Worm (Caenorhabditis elegans) whole organism, young adult: Measurements from ENCODE around the gene C49H3.6.

Source experiments
- C06A6.2 ChIP-seq: fragments of 200-800 bp; sonication (Bioruptor generic); conservative IDR thresholded peaks from 2 replicates; pipeline ENCODE4 v1.3.6; 2022; ENCODE audit warnings: missing genetic modification characterization, missing compliant biosample characterization
- F49E8.2 ChIP-seq: sonication (generic microtip); optimal IDR thresholded peaks from 3 replicates; lab custom pipeline; 2017; ENCODE audit warnings: missing genetic modification characterization, mild to moderate bottlenecking, missing compliant biosample characterization, antibody characterized with exemption, moderate library complexity; ENCODE audit not compliant: insufficient read depth
- F52B5.7 ChIP-seq: sonication (generic microtip); optimal IDR thresholded peaks from 2 replicates; lab custom pipeline; 2016; ENCODE audit warnings: mild to moderate bottlenecking, missing genetic modification characterization, missing compliant biosample characterization
- F55B11.4 ChIP-seq: sonication (generic microtip); optimal IDR thresholded peaks from 2 replicates; lab custom pipeline; 2016; ENCODE audit warnings: missing compliant biosample characterization, missing genetic modification characterization, borderline replicate concordance; ENCODE audit not compliant: insufficient read depth
- K12H6.12 ChIP-seq: fragments of 200-800 bp; sonication (Bioruptor generic); optimal IDR thresholded peaks from 2 replicates; lab custom pipeline; 2018; ENCODE audit warnings: mild to moderate bottlenecking, missing genetic modification characterization, missing compliant biosample characterization
- Y53F4B.3 ChIP-seq: fragments of 200-800 bp; sonication (Bioruptor generic); IDR thresholded peaks from 2 replicates; pipeline ENCODE4 v1.3.6; 2022; ENCODE audit warnings: missing genetic modification reagents, missing genetic modification characterization, missing compliant biosample characterization
- Y53G8AR.9 ChIP-seq: fragments of 200-800 bp; sonication (Bioruptor generic); conservative IDR thresholded peaks from 2 replicates; pipeline ENCODE4 v1.3.6; 2022; ENCODE audit warnings: missing genetic modification reagents, missing genetic modification characterization, missing compliant biosample characterization
- Y56A3A.18 ChIP-seq: fragments of 200-800 bp; sonication (Bioruptor generic); IDR thresholded peaks from 2 replicates; pipeline ENCODE4 v1.3.6; 2022; ENCODE audit warnings: missing genetic modification reagents, missing genetic modification characterization, missing compliant biosample characterization
- aptf-3 ChIP-seq: fragments of 200-800 bp; sonication (Bioruptor generic); IDR thresholded peaks from 2 replicates; pipeline ENCODE4 v1.3.6; 2022; ENCODE audit warnings: missing genetic modification characterization, missing compliant biosample characterization
- attf-3 ChIP-seq: fragments of 200-800 bp; sonication (Bioruptor generic); conservative IDR thresholded peaks from 2 replicates; pipeline ENCODE4 v1.3.6; 2022; ENCODE audit warnings: missing genetic modification reagents, missing genetic modification characterization, missing compliant biosample characterization
- attf-5 ChIP-seq: fragments of 200-800 bp; sonication (Bioruptor generic); optimal IDR thresholded peaks from 2 replicates; lab custom pipeline; 2018; ENCODE audit warnings: mild to moderate bottlenecking, missing genetic modification characterization, missing compliant biosample characterization
- ceh-100 ChIP-seq: fragments of 200-800 bp; sonication (Bioruptor generic); IDR thresholded peaks from 2 replicates; pipeline ENCODE4 v1.3.6; 2022; ENCODE audit warnings: missing genetic modification reagents, missing genetic modification characterization, missing compliant biosample characterization
- efl-1 ChIP-seq: fragments of 150-350 bp; optimal IDR thresholded peaks from 2 replicates; lab custom pipeline; 2014; ENCODE audit warnings: missing biosample characterization, missing genetic modification reagents, missing genetic modification characterization
- ekl-4 ChIP-seq: fragments of 200-800 bp; sonication (Bioruptor generic); IDR thresholded peaks from 2 replicates; pipeline ENCODE4 v1.3.6; 2022; ENCODE audit warnings: missing genetic modification reagents, missing genetic modification characterization, missing compliant biosample characterization
- gei-17 ChIP-seq: fragments of 200-800 bp; sonication (Bioruptor generic); optimal IDR thresholded peaks from 2 replicates; lab custom pipeline; 2018; ENCODE audit warnings: mild to moderate bottlenecking, missing genetic modification characterization, missing compliant biosample characterization
- hrde-1 ChIP-seq: sonication (generic microtip); optimal IDR thresholded peaks from 2 replicates; lab custom pipeline; 2016; ENCODE audit warnings: missing genetic modification characterization, mild to moderate bottlenecking, missing compliant biosample characterization, moderate library complexity, missing genotype, missing genetic modification reagents, borderline replicate concordance
- lag-1 ChIP-seq: fragments of 200-800 bp; sonication (Bioruptor generic); IDR thresholded peaks from 2 replicates; pipeline ENCODE4 v1.3.6; 2022; ENCODE audit warnings: missing genetic modification reagents, missing genetic modification characterization, missing compliant biosample characterization
- let-526 ChIP-seq: fragments of 200-800 bp; sonication (Bioruptor generic); IDR thresholded peaks from 2 replicates; pipeline ENCODE4 v1.3.6; 2022; ENCODE audit warnings: missing genetic modification reagents, missing genetic modification characterization, missing compliant biosample characterization
- lin-40 ChIP-seq: sonication (generic microtip); optimal IDR thresholded peaks from 2 replicates; lab custom pipeline; 2016; ENCODE audit warnings: missing genetic modification characterization, mild to moderate bottlenecking, missing compliant biosample characterization, missing genotype, missing genetic modification reagents
- lsl-1 ChIP-seq: fragments of 200-800 bp; sonication (Bioruptor generic); optimal IDR thresholded peaks from 2 replicates; lab custom pipeline; 2018; ENCODE audit warnings: mild to moderate bottlenecking, missing genetic modification characterization, moderate library complexity, missing compliant biosample characterization
- madf-10 ChIP-seq: sonication (generic microtip); optimal IDR thresholded peaks from 2 replicates; lab custom pipeline; 2016; ENCODE audit warnings: mild to moderate bottlenecking, missing genetic modification characterization, missing compliant biosample characterization
- madf-8 ChIP-seq: fragments of 200-800 bp; sonication (Bioruptor generic); conservative IDR thresholded peaks from 2 replicates; pipeline ENCODE4 v1.3.6; 2022; ENCODE audit warnings: missing genetic modification reagents, missing genetic modification characterization, missing compliant biosample characterization
- mes-4 ChIP-seq: sonication (generic microtip); optimal IDR thresholded peaks from 2 replicates; lab custom pipeline; 2016; ENCODE audit warnings: missing genotype, missing genetic modification characterization, missing compliant biosample characterization
- nfya-2 ChIP-seq: fragments of 200-800 bp; sonication (Bioruptor generic); IDR thresholded peaks from 2 replicates; pipeline ENCODE4 v1.3.6; 2022; ENCODE audit warnings: missing genetic modification reagents, missing genetic modification characterization, missing compliant biosample characterization
- nhr-179 ChIP-seq: sonication (generic microtip); optimal IDR thresholded peaks from 2 replicates; lab custom pipeline; 2016; ENCODE audit warnings: mild to moderate bottlenecking, missing genetic modification characterization, missing compliant biosample characterization
- nhr-27 ChIP-seq: fragments of 200-800 bp; sonication (Bioruptor generic); optimal IDR thresholded peaks from 2 replicates; lab custom pipeline; 2018; ENCODE audit warnings: mild to moderate bottlenecking, missing genetic modification characterization, moderate library complexity, missing compliant biosample characterization
- nhr-80 ChIP-seq: sonication (generic microtip); optimal IDR thresholded peaks from 2 replicates; lab custom pipeline; 2016; ENCODE audit warnings: missing genetic modification characterization, missing compliant biosample characterization
- pha-4 ChIP-seq: fragments of 150-350 bp; sonication (generic microtip); optimal IDR thresholded peaks from 2 replicates; lab custom pipeline; 2014; ENCODE audit warnings: missing biosample characterization, missing genetic modification reagents, missing genetic modification characterization
- rcor-1 ChIP-seq: fragments of 200-800 bp; sonication (Bioruptor generic); IDR thresholded peaks from 2 replicates; pipeline ENCODE4 v1.3.6; 2022; ENCODE audit warnings: missing genetic modification reagents, missing genetic modification characterization, missing compliant biosample characterization
- rec-8 ChIP-seq, 2 experiments: sonication (generic microtip); optimal IDR thresholded peaks; 2 replicates each; lab custom pipeline; 2016; ENCODE audit warnings: mild to moderate bottlenecking in 2 of 2, missing genetic modification characterization in 2 of 2, missing genetic modification reagents in 2 of 2, missing genotype in 2 of 2, missing biosample characterization in 1 of 2, missing compliant biosample characterization in 1 of 2, moderate library complexity in 1 of 2
- rpc-1 ChIP-seq, 2 experiments: fragments of 150-350 bp in 1 of 2; sonication (generic microtip) in 1 of 2; optimal IDR thresholded peaks; 2 replicates each; lab custom pipeline; 2014 to 2018; ENCODE audit warnings: missing biosample characterization in 1 of 2, missing genetic modification characterization in 1 of 2, missing genetic modification reagents in 1 of 2, missing genotype in 1 of 2
- sdz-38 ChIP-seq: sonication (generic microtip); optimal IDR thresholded peaks from 2 replicates; lab custom pipeline; 2016; ENCODE audit warnings: missing genotype, missing genetic modification characterization, missing compliant biosample characterization
- sea-2 ChIP-seq: fragments of 200-800 bp; sonication (Bioruptor generic); IDR thresholded peaks from 2 replicates; pipeline ENCODE4 v1.3.6; 2022; ENCODE audit warnings: missing genetic modification characterization, missing compliant biosample characterization
- snpc-1.1 ChIP-seq: sonication (generic microtip); optimal IDR thresholded peaks from 2 replicates; lab custom pipeline; 2017; ENCODE audit warnings: missing genetic modification characterization, mild to moderate bottlenecking, missing compliant biosample characterization, antibody characterized with exemption, moderate library complexity, missing genotype, missing genetic modification reagents; ENCODE audit not compliant: insufficient read depth
- snpc-1.3 ChIP-seq: sonication (generic microtip); optimal IDR thresholded peaks from 2 replicates; lab custom pipeline; 2017; ENCODE audit warnings: missing genetic modification characterization, mild to moderate bottlenecking, missing compliant biosample characterization, antibody characterized with exemption, moderate library complexity, missing genotype, missing genetic modification reagents; ENCODE audit not compliant: insufficient read depth
- sptf-2 ChIP-seq: fragments of 200-800 bp; sonication (Bioruptor generic); optimal IDR thresholded peaks from 2 replicates; lab custom pipeline; 2018; ENCODE audit warnings: mild to moderate bottlenecking, missing genetic modification characterization, missing compliant biosample characterization
- tbp1 ChIP-seq: fragments of 200-800 bp; sonication (Bioruptor generic); optimal IDR thresholded peaks from 2 replicates; lab custom pipeline; 2018; ENCODE audit warnings: mild to moderate bottlenecking, missing genetic modification characterization, missing compliant biosample characterization
- tbx-9 ChIP-seq: sonication (generic microtip); optimal IDR thresholded peaks from 2 replicates; lab custom pipeline; 2016; ENCODE audit warnings: borderline replicate concordance, missing genetic modification characterization, inconsistent platforms, missing compliant biosample characterization
- tlf-1 ChIP-seq: fragments of 200-800 bp; sonication (Bioruptor generic); optimal IDR thresholded peaks from 2 replicates; lab custom pipeline; 2018; ENCODE audit warnings: mild to moderate bottlenecking, missing genetic modification characterization, missing compliant biosample characterization
- unc-130 ChIP-seq: sonication (generic microtip); optimal IDR thresholded peaks from 2 replicates; lab custom pipeline; 2016; ENCODE audit warnings: missing genetic modification reagents, missing genetic modification characterization, missing compliant biosample characterization
- xnd-1 ChIP-seq: sonication (generic microtip); optimal IDR thresholded peaks from 2 replicates; lab custom pipeline; 2016; ENCODE audit warnings: missing genotype, missing genetic modification reagents, missing genetic modification characterization, missing compliant biosample characterization
- zim-3 ChIP-seq: sonication (generic microtip); optimal IDR thresholded peaks from 2 replicates; lab custom pipeline; 2017; ENCODE audit warnings: mild to moderate bottlenecking, missing genetic modification characterization, moderate library complexity, missing compliant biosample characterization
- ztf-25 ChIP-seq: fragments of 200-800 bp; sonication (Bioruptor generic); IDR thresholded peaks from 2 replicates; pipeline ENCODE4 v1.3.6; 2022; ENCODE audit warnings: missing genetic modification reagents, missing genetic modification characterization, missing compliant biosample characterization
- ztf-3 ChIP-seq: fragments of 200-800 bp; sonication (Bioruptor generic); optimal IDR thresholded peaks from 2 replicates; lab custom pipeline; 2018; ENCODE audit warnings: mild to moderate bottlenecking, missing genetic modification characterization, missing compliant biosample characterization
- ztf-6 ChIP-seq: fragments of 200-800 bp; sonication (Bioruptor generic); IDR thresholded peaks from 2 replicates; pipeline ENCODE4 v1.3.6; 2022; ENCODE audit warnings: missing genetic modification reagents, missing genetic modification characterization, missing compliant biosample characterization

C49H3.6 gene

ce11 chrIV:7924975-7925828 is 21.7 kb downstream of the C49H3.6 start (continued):
- 0 out of 2 replicates have a peak, but pooled peaks have one; percentile 65 for TF ChIP-seq aptf-3 (GFP tag; lab: Robert Waterston, UW)
- no peak for TF ChIP-seq C06A6.2 (GFP tag; lab: Robert Waterston, UW)
- TF ChIP-seq lsl-1: no peak
- no peak for TF ChIP-seq attf-3 (GFP tag; lab: Robert Waterston, UW)
- peak; percentile 79 for TF ChIP-seq snpc-1.3
- TF ChIP-seq lin-40: no peak
- TF ChIP-seq F55B11.4 (tag; lab: Kevin White, UChicago): no peak
- TF ChIP-seq rcor-1 (GFP tag; lab: Robert Waterston, UW): 0 out of 2 replicates have a peak, but pooled peaks have one; percentile 53
- no peak for TF ChIP-seq rec-8 (tag; optimal IDR thresholded peaks at IDR 0.05; lab: Kevin White, UChicago)
- TF ChIP-seq ekl-4: peak; percentile 69
- peak; percentile 47 for TF ChIP-seq F49E8.2
- no peak for TF ChIP-seq sdz-38 (tag; lab: Kevin White, UChicago)
- no peak for TF ChIP-seq efl-1 (GFP tag; lab: Kevin White, UChicago)
- TF ChIP-seq hrde-1 (tag; lab: Kevin White, UChicago): peak; percentile 79
- no peak for TF ChIP-seq sea-2
- TF ChIP-seq K12H6.12 (tag; lab: Kevin White, UChicago): no peak
- TF ChIP-seq ztf-6 (GFP tag; lab: Robert Waterston, UW): no peak
- no peak for TF ChIP-seq sptf-2 (GFP tag; lab: Kevin White, UChicago)
- peak; percentile 43 for TF ChIP-seq unc-130 (GFP tag; lab: Kevin White, UChicago)
- peak; percentile 50; the same call in 1 of the 2 replicates for TF ChIP-seq ztf-25 (GFP tag; lab: Robert Waterston, UW)
- TF ChIP-seq pha-4 (tag; lab: Kevin White, UChicago): no peak
- no peak for TF ChIP-seq nhr-179 (tag; lab: Kevin White, UChicago)
- TF ChIP-seq nhr-27 (tag; lab: Kevin White, UChicago): no peak
- TF ChIP-seq xnd-1 (tag; lab: Kevin White, UChicago): peak; percentile 39
- no peak for TF ChIP-seq Y53F4B.3 (GFP tag; lab: Robert Waterston, UW)
- no peak for TF ChIP-seq lag-1
- TF ChIP-seq zim-3 (tag; lab: Kevin White, UChicago): no peak
- peak; percentile 30 for TF ChIP-seq snpc-1.1 (tag; lab: Kevin White, UChicago)
- no peak for TF ChIP-seq gei-17 (GFP tag; lab: Kevin White, UChicago)
- TF ChIP-seq attf-5 (GFP tag; lab: Kevin White, UChicago): no peak
- peak; percentile 62; the same call in 1 of the 2 replicates for TF ChIP-seq Y53G8AR.9
- peak; percentile 18 for TF ChIP-seq F52B5.7
- TF ChIP-seq let-526: no peak
- peak; percentile 58 for TF ChIP-seq tlf-1
- TF ChIP-seq Y56A3A.18: peak; percentile 68; the same call in 1 of the 2 replicates
- TF ChIP-seq mes-4 (tag; lab: Kevin White, UChicago): no peak
- TF ChIP-seq rpc-1 (optimal IDR thresholded peaks at IDR 0.05; lab: Kevin White, UChicago): no peak
- no peak for TF ChIP-seq rpc-1 (tag; optimal IDR thresholded peaks at IDR 0.05; lab: Kevin White, UChicago)
- no peak for TF ChIP-seq nhr-80 (tag; lab: Kevin White, UChicago)
- TF ChIP-seq ztf-3 (GFP tag; lab: Kevin White, UChicago): no peak
- TF ChIP-seq madf-8 (GFP tag; lab: Robert Waterston, UW): no peak
- no peak for TF ChIP-seq madf-10 (tag; lab: Kevin White, UChicago)
- peak; percentile 29; the same call in 1 of the 2 replicates for TF ChIP-seq ceh-100
- peak; percentile 16 for TF ChIP-seq tbp1
- no peak for TF ChIP-seq nfya-2
- no peak for TF ChIP-seq tbx-9 (tag; lab: Kevin White, UChicago)
